Worm (Caenorhabditis elegans): Measurements from ENCODE around the gene acdh-8.

acdh-8 gene

ce11 chrII:5799553-5799952 lies 5.3 kb downstream of the acdh-8 start, which contains the start of gene K05F1.8:
TSS of gene K05F1.8 (minus strand) at chrII:5799653.
- TF ChIP-seq hlh-6 (tag; optimal IDR thresholded peaks at IDR 0.05) (no peak), ceh-22 (tag; optimal IDR thresholded peaks at IDR 0.05) (no peak), gmeb-2 (tag; optimal IDR thresholded peaks at IDR 0.05) (no peak), dve-1 (tag; optimal IDR thresholded peaks at IDR 0.05) (no peak), K02D7.2 (tag; optimal IDR thresholded peaks at IDR 0.05) (no peak), hlh-13 (GFP tag; optimal IDR thresholded peaks at IDR 0.05) (no peak), hlh-8 (tag; optimal IDR thresholded peaks at IDR 0.05) (no peak), pha-2 (tag; optimal IDR thresholded peaks at IDR 0.05) (no peak), nfya-1 (tag; optimal IDR thresholded peaks at IDR 0.05) (no peak), sox-2 (GFP tag; IDR thresholded peaks at IDR 0.05) (no peak), ceh-30 (tag; optimal IDR thresholded peaks at IDR 0.05) (no peak)

- no peak for TF ChIP-seq ceh-9 (tag; optimal IDR thresholded peaks at IDR 0.05)
- TF ChIP-seq T23F11.4 (GFP tag; optimal IDR thresholded peaks at IDR 0.05), result no peak
- no peak for TF ChIP-seq hlh-30 (tag; optimal IDR thresholded peaks at IDR 0.05; ENCODE audit: insufficient read depth)
- TF ChIP-seq fkh-6 (tag; optimal IDR thresholded peaks at IDR 0.05), result no peak
- no peak for TF ChIP-seq npax-4 (tag; optimal IDR thresholded peaks at IDR 0.05)
- no peak for TF ChIP-seq ceh-24 (tag; optimal IDR thresholded peaks at IDR 0.05)
- TF ChIP-seq ref-2 (tag; optimal IDR thresholded peaks at IDR 0.05), result no peak
- no peak for TF ChIP-seq lim-6 (tag; optimal IDR thresholded peaks at IDR 0.05)
- no peak for TF ChIP-seq nhr-232 (tag; optimal IDR thresholded peaks at IDR 0.05)
- no peak for TF ChIP-seq Y22D7AL.16 (tag; optimal IDR thresholded peaks at IDR 0.05)
- TF ChIP-seq ttx-3 (tag; optimal IDR thresholded peaks at IDR 0.05), result no peak
- TF ChIP-seq zip-5 (tag; optimal IDR thresholded peaks at IDR 0.05), result no peak
- no peak for TF ChIP-seq tbx-7 (tag; optimal IDR thresholded peaks at IDR 0.05)
- TF ChIP-seq syd-9 (tag; optimal IDR thresholded peaks at IDR 0.05), result no peak
- TF ChIP-seq pqm-1 (tag; optimal IDR thresholded peaks at IDR 0.05), result no peak
- no peak for TF ChIP-seq sox-2 (GFP tag; IDR thresholded peaks at IDR 0.05)
- no peak for TF ChIP-seq sdc-2 (tag; optimal IDR thresholded peaks at IDR 0.05)
- no peak for TF ChIP-seq dve-1 (tag; optimal IDR thresholded peaks at IDR 0.05)
- no peak for TF ChIP-seq hlh-8 (tag; optimal IDR thresholded peaks at IDR 0.05)
Observed at ce11 chrII:5801075-5801474, 6.8 kb downstream of the acdh-8 start, which contains the start of the genes K05F1.9 and K05F1.1. TSS of gene K05F1.9 (minus strand) at chrII:5801175. TSS of gene K05F1.1 (plus strand) at chrII:5801382.

- TF ChIP-seq T23F11.4 (GFP tag; optimal IDR thresholded peaks at IDR 0.05) (no peak), hlh-13 (GFP tag; optimal IDR thresholded peaks at IDR 0.05) (no peak), fkh-10 (GFP tag; optimal IDR thresholded peaks at IDR 0.05) (no peak), ceh-48 (tag; optimal IDR thresholded peaks at IDR 0.05) (no peak)
Observed at ce11 chrII:5804288-5804687, 10.0 kb downstream of the acdh-8 start.

ce11 chrII:5805303-5805702 lies 11.0 kb downstream of the acdh-8 start, which contains the start of gene K05F1.10:
TSS of gene K05F1.10 (minus strand) at chrII:5805473.
- no peak for TF ChIP-seq fkh-6 (tag; optimal IDR thresholded peaks at IDR 0.05)

ce11 chrII:5806563-5806962 lies 12.3 kb downstream of the acdh-8 start:
- no peak for TF ChIP-seq pat-9 (tag; optimal IDR thresholded peaks at IDR 0.05)
- no peak for TF ChIP-seq dmd-4 (tag; optimal IDR thresholded peaks at IDR 0.05; ENCODE audit: borderline replicate concordance)
- TF ChIP-seq nfya-1 (tag; optimal IDR thresholded peaks at IDR 0.05), result no peak
- no peak for TF ChIP-seq zip-5 (tag; optimal IDR thresholded peaks at IDR 0.05)
- no peak for TF ChIP-seq ceh-30 (tag; optimal IDR thresholded peaks at IDR 0.05)
- no peak for TF ChIP-seq ceh-9 (tag; optimal IDR thresholded peaks at IDR 0.05)
- no peak for TF ChIP-seq ceh-24 (tag; optimal IDR thresholded peaks at IDR 0.05)
- no peak for TF ChIP-seq ceh-22 (tag; optimal IDR thresholded peaks at IDR 0.05)
- no peak for TF ChIP-seq hlh-6 (tag; optimal IDR thresholded peaks at IDR 0.05)
- no peak for TF ChIP-seq ttx-3 (tag; optimal IDR thresholded peaks at IDR 0.05)
- no peak for TF ChIP-seq ceh-19 (GFP tag; optimal IDR thresholded peaks at IDR 0.05)
- no peak for TF ChIP-seq fkh-10 (GFP tag; optimal IDR thresholded peaks at IDR 0.05)
- TF ChIP-seq pha-4 (tag; optimal IDR thresholded peaks at IDR 0.05), result no peak
- TF ChIP-seq elt-4 (tag; optimal IDR thresholded peaks at IDR 0.05), result no peak
- TF ChIP-seq hlh-13 (GFP tag; optimal IDR thresholded peaks at IDR 0.05), result no peak
- TF ChIP-seq gmeb-2 (tag; optimal IDR thresholded peaks at IDR 0.05), result no peak
- TF ChIP-seq unc-55 (GFP tag; optimal IDR thresholded peaks at IDR 0.05), result no peak
